Worm (Caenorhabditis elegans) whole organism, mixed stage, embryonic: ENCODE results near the gene C15H9.9.

Experiments used
- ces-1 ChIP-seq: fragments of 150-350 bp; optimal IDR thresholded peaks from 2 replicates; lab custom pipeline; 2014; ENCODE audit warnings: missing biosample characterization, missing genetic modification reagents, missing genetic modification characterization
- lin-13 ChIP-seq: fragments of 150-350 bp; optimal IDR thresholded peaks from 2 replicates; lab custom pipeline; 2014; ENCODE audit warnings: missing biosample characterization, missing genetic modification characterization
- lsy-2 ChIP-seq: fragments of 150-350 bp; optimal IDR thresholded peaks from 2 replicates; lab custom pipeline; 2014; ENCODE audit warnings: missing biosample characterization, missing genetic modification characterization
- nhr-12 ChIP-seq: fragments of 150-350 bp; optimal IDR thresholded peaks from 2 replicates; lab custom pipeline; 2014; ENCODE audit warnings: missing biosample characterization, missing genetic modification characterization
- nhr-237 ChIP-seq: fragments of 150-350 bp; optimal IDR thresholded peaks from 2 replicates; lab custom pipeline; 2014; ENCODE audit warnings: missing biosample characterization, missing genetic modification characterization
- nhr-28 ChIP-seq: fragments of 150-350 bp; optimal IDR thresholded peaks from 2 replicates; lab custom pipeline; 2014; ENCODE audit warnings: missing biosample characterization, missing genetic modification characterization
- nhr-76 ChIP-seq: sonication (generic microtip); optimal IDR thresholded peaks from 2 replicates; lab custom pipeline; 2017; ENCODE audit warnings: missing biosample characterization, missing genetic modification characterization
- pha-4 ChIP-seq: fragments of 150-350 bp; optimal IDR thresholded peaks from 2 replicates; lab custom pipeline; 2018; ENCODE audit warnings: missing biosample characterization, missing genetic modification reagents, missing genetic modification characterization
- unc-120 ChIP-seq: sonication (generic microtip); optimal IDR thresholded peaks from 2 replicates; lab custom pipeline; 2017; ENCODE audit warnings: missing genetic modification characterization, missing compliant biosample characterization; ENCODE audit not compliant: poor library complexity, severe bottlenecking
- unc-39 ChIP-seq: fragments of 150-350 bp; optimal IDR thresholded peaks from 2 replicates; lab custom pipeline; 2014; ENCODE audit warnings: missing biosample characterization, missing genetic modification characterization
- unc-62 ChIP-seq: fragments of 150-350 bp; optimal IDR thresholded peaks from 2 replicates; lab custom pipeline; 2014; ENCODE audit warnings: missing biosample characterization, missing genetic modification reagents, missing genetic modification characterization
- ztf-11 ChIP-seq: fragments of 150-350 bp; optimal IDR thresholded peaks from 2 replicates; lab custom pipeline; 2014; ENCODE audit warnings: missing biosample characterization, missing genetic modification characterization

DNA sequence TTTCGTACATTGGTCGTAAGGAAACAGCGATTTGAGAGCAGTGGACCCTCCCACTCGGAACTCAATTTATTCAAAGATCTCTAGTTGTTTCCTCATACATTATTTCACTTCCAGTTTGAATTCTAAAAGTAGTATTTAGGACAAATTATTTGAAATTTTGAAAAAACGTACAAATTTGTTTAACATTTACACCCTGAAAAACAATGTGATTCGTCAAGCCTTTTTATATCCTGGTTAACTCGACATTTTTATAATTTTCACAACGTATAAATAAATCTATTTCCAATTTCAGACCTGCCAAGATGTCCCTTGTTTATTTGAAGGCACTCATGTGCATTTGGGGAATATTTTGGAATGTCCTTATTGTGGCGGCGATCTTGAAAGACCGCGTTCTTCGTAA lies 12.6 kb downstream of the C15H9.9 start, which contains the start of gene C15H9.3:
- TF ChIP-seq nhr-237 (tag; lab: Kevin White, UChicago) (no peak), lin-13 (tag; lab: Kevin White, UChicago) (no peak), pha-4 (tag; lab: Kevin White, UChicago) (no peak), unc-62 (GFP tag; lab: Kevin White, UChicago) (no peak), ces-1 (GFP tag; lab: Kevin White, UChicago) (no peak), nhr-76 (tag; lab: Kevin White, UChicago) (no peak), nhr-12 (tag; lab: Kevin White, UChicago) (no peak), unc-39 (tag; lab: Kevin White, UChicago) (no peak), nhr-28 (tag; lab: Kevin White, UChicago) (no peak), unc-120 (tag; lab: Kevin White, UChicago) (no peak), lsy-2 (no peak), ztf-11 (tag; lab: Kevin White, UChicago) (no peak)
